Fruit fly (Drosophila melanogaster): ENCODE results near the gene CG42374.

Gene CG42374

DNA sequence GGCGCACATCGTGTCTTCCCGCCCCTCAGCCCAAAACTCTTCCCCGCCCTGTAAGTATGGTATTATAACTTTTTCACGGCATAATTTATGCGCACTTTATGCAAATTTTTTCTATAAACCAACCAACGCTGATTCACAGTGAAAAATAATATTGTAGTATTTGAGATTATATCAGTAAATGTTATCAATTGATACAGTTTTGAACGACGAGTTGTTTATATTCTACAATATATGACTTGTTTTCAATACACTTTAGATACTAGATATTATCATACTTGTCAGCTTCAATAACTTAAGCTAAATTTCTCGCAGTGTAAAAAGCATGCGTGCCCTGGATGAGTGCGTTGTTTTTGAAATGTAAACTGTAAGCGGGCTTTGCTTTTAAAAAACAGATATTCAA lies 47.2 kb upstream of the CG42374 start (continued):
- TF ChIP-seq CG17186 (GFP tag; optimal IDR thresholded peaks at IDR 0.05) (no peak), dpn (GFP tag; optimal IDR thresholded peaks at IDR 0.05) (peak in 1 of 2 experiments; percentile 29), z (GFP tag; IDR thresholded peaks at IDR 0.05) (no peak), oc (tag; optimal IDR thresholded peaks at IDR 0.05) (peak; percentile 0), CG10654 (GFP tag; optimal IDR thresholded peaks at IDR 0.05) (no peak), dimm (GFP tag; IDR thresholded peaks at IDR 0.05) (no peak), dati (GFP tag; IDR thresholded peaks at IDR 0.05) (no peak), Ptx1 (GFP tag; IDR thresholded peaks at IDR 0.05) (peak; percentile 58), HLH4C (GFP tag; IDR thresholded peaks at IDR 0.05; ENCODE audit: partially characterized antibody) (no peak), dmrt11E (tag; optimal IDR thresholded peaks at IDR 0.05) (no peak), CG6813 (GFP tag; optimal IDR thresholded peaks at IDR 0.05) (peak; percentile 27), lab (GFP tag; optimal IDR thresholded peaks at IDR 0.05) (peak; percentile 75), CG12744 (GFP tag; optimal IDR thresholded peaks at IDR 0.05) (no peak), sob (GFP tag; IDR thresholded peaks at IDR 0.05) (peak; percentile 55; the same call in 1 of the 2 replicates), Med (GFP tag) (peak; percentile 69), CG12391 (tag; optimal IDR thresholded peaks at IDR 0.05) (peak; percentile 48), Fer2 (tag; optimal IDR thresholded peaks at IDR 0.05) (no peak), CG18764 (GFP tag; optimal IDR thresholded peaks at IDR 0.05) (peak; percentile 13), CG9797 (GFP tag; optimal IDR thresholded peaks at IDR 0.05) (no peak), fd3F (GFP tag; optimal IDR thresholded peaks at IDR 0.05) (peak; percentile 14), Trl (optimal IDR thresholded peaks at IDR 0.05) (no peak), Trl (GFP tag; optimal IDR thresholded peaks at IDR 0.05) (no peak), CG8359 (GFP tag; optimal IDR thresholded peaks at IDR 0.05; ENCODE audit: borderline replicate concordance) (no peak), CG4328 (GFP tag; optimal IDR thresholded peaks at IDR 0.05) (no peak), CG11504 (tag; optimal IDR thresholded peaks at IDR 0.05) (peak; percentile 69), CG2116 (GFP tag; optimal IDR thresholded peaks at IDR 0.05) (no peak), wor (GFP tag; IDR thresholded peaks at IDR 0.05) (no peak), Abd-B (GFP tag; optimal IDR thresholded peaks at IDR 0.05) (peak; percentile 44), Dfd (GFP tag; optimal IDR thresholded peaks at IDR 0.05) (no peak), E2f2 (GFP tag; IDR thresholded peaks at IDR 0.05) (peak; percentile 12; the same call in 1 of the 2 replicates), nmo (GFP tag; optimal IDR thresholded peaks at IDR 0.05) (peak; percentile 30), btn (GFP tag; optimal IDR thresholded peaks at IDR 0.05) (no peak), Oli (tag; optimal IDR thresholded peaks at IDR 0.05) (peak; percentile 34), CG6683 (GFP tag; optimal IDR thresholded peaks at IDR 0.05) (no peak), knrl (GFP tag; IDR thresholded peaks at IDR 0.05; ENCODE audit: partially characterized antibody) (no peak), nerfin-2 (GFP tag; IDR thresholded peaks at IDR 0.05; ENCODE audit: partially characterized antibody) (no peak), Gug (GFP tag; IDR thresholded peaks at IDR 0.05) (no peak), Atf3 (GFP tag; optimal IDR thresholded peaks at IDR 0.05) (no peak), Aef1 (GFP tag; IDR thresholded peaks at IDR 0.05) (0 out of 3 replicates have a peak, but pooled peaks have one; percentile 14), CG14965 (GFP tag; optimal IDR thresholded peaks at IDR 0.05; ENCODE audit: borderline replicate concordance) (no peak), fu2 (GFP tag; optimal IDR thresholded peaks at IDR 0.05) (no peak), bsh (GFP tag; optimal IDR thresholded peaks at IDR 0.05) (peak in 1 of 2 experiments; percentile 27), CG31224 (GFP tag; IDR thresholded peaks at IDR 0.05) (peak; percentile 22; the same call in 1 of the 2 replicates), HmgD (GFP tag; optimal IDR thresholded peaks at IDR 0.05) (no peak), crol (GFP tag; IDR thresholded peaks at IDR 0.05) (no peak), Hey (tag; optimal IDR thresholded peaks at IDR 0.05) (no peak), Atf6 (GFP tag; IDR thresholded peaks at IDR 0.05) (no peak), CG3065 (GFP tag; optimal IDR thresholded peaks at IDR 0.05) (no peak), CG14667 (GFP tag; IDR thresholded peaks at IDR 0.05) (no peak), Fer1 (GFP tag; optimal IDR thresholded peaks at IDR 0.05) (peak; percentile 71), Ravus (GFP tag; IDR thresholded peaks at IDR 0.05) (no peak; the same call in 1 of the 2 replicates)
